Worm (Caenorhabditis elegans) whole organism, midembryonic: ENCODE measurements around the gene srw-12.

Experiments used
- T22C8.4 ChIP-seq: fragments of 200-800 bp; sonication (Bioruptor generic); IDR thresholded peaks from 2 replicates; pipeline ENCODE4 v1.3.6; 2022; ENCODE audit warnings: missing genetic modification characterization, missing compliant biosample characterization
- cog-1 ChIP-seq: sonication (generic microtip); optimal IDR thresholded peaks from 2 replicates; lab custom pipeline; 2016; ENCODE audit warnings: missing genetic modification characterization, missing compliant biosample characterization
- flt-1 ChIP-seq: fragments of 200-800 bp; sonication (Bioruptor generic); IDR thresholded peaks from 2 replicates; pipeline ENCODE4 v1.3.6; 2022; ENCODE audit warnings: missing genetic modification characterization, missing compliant biosample characterization
- klf-2 ChIP-seq: fragments of 200-800 bp; sonication (Bioruptor generic); conservative IDR thresholded peaks from 2 replicates; pipeline ENCODE4 v1.3.6; 2022; ENCODE audit warnings: missing genetic modification reagents, missing genetic modification characterization, missing compliant biosample characterization
- med-1 ChIP-seq: sonication (generic microtip); optimal IDR thresholded peaks from 2 replicates; lab custom pipeline; 2017; ENCODE audit warnings: missing genetic modification characterization, mild to moderate bottlenecking, missing compliant biosample characterization, antibody characterized with exemption, missing genetic modification reagents; ENCODE audit not compliant: insufficient read depth
- ref-1 ChIP-seq: fragments of 200-800 bp; sonication (Bioruptor generic); conservative IDR thresholded peaks from 2 replicates; pipeline ENCODE4 v1.3.6; 2022; ENCODE audit warnings: missing genetic modification reagents, missing genetic modification characterization, missing compliant biosample characterization
- tab-1 ChIP-seq: fragments of 200-800 bp; sonication (Bioruptor generic); IDR thresholded peaks from 2 replicates; pipeline ENCODE4 v1.3.6; 2022; ENCODE audit warnings: missing genetic modification characterization, missing compliant biosample characterization
- ztf-23 ChIP-seq: fragments of 200-800 bp; sonication (Bioruptor generic); IDR thresholded peaks from 2 replicates; pipeline ENCODE4 v1.3.6; 2022; ENCODE audit warnings: missing genetic modification reagents, missing genetic modification characterization, missing compliant biosample characterization
- ztf-29 ChIP-seq: fragments of 200-800 bp; sonication (Bioruptor generic); IDR thresholded peaks from 2 replicates; pipeline ENCODE4 v1.3.6; 2022; ENCODE audit warnings: missing genetic modification reagents, missing genetic modification characterization, missing compliant biosample characterization

- TF ChIP-seq flt-1 (GFP tag; lab: Robert Waterston, UW) (no peak), tab-1 (GFP tag; lab: Robert Waterston, UW) (no peak), T22C8.4 (GFP tag; lab: Robert Waterston, UW) (no peak), klf-2 (GFP tag; lab: Robert Waterston, UW) (no peak), ref-1 (GFP tag; lab: Robert Waterston, UW) (no peak), med-1 (GFP tag; lab: Kevin White, UChicago) (no peak), ztf-23 (no peak), ztf-29 (GFP tag; lab: Robert Waterston, UW) (no peak), cog-1 (tag; lab: Kevin White, UChicago) (no peak)
These were observed 25.7 kb upstream of the srw-12 start, which contains the start of gene M01B2.12 for ce11 chrV:15264131-15264530.
